Worm (Caenorhabditis elegans): ENCODE measurements around the gene R05A10.4.

Gene R05A10.4

ce11 chrIV:14177058-14177457 lies 4.8 kb downstream of the R05A10.4 start, which contains the start of gene R05A10.2:
TSS of gene R05A10.2 (plus strand) at chrIV:14177271.
- TF ChIP-seq nhr-23 (tag; optimal IDR thresholded peaks at IDR 0.05) (no peak), nhr-237 (tag; optimal IDR thresholded peaks at IDR 0.05) (no peak), lin-39 (tag; optimal IDR thresholded peaks at IDR 0.05) (no peak), elt-1 (tag; optimal IDR thresholded peaks at IDR 0.05) (no peak), nhr-11 (tag; optimal IDR thresholded peaks at IDR 0.05) (no peak), snpc-4 (tag; optimal IDR thresholded peaks at IDR 0.05) (no peak), nhr-6 (tag; optimal IDR thresholded peaks at IDR 0.05) (no peak), ZK546.5 (tag; optimal IDR thresholded peaks at IDR 0.05) (no peak), mdl-1 (tag; optimal IDR thresholded peaks at IDR 0.05) (no peak), egl-27 (tag; optimal IDR thresholded peaks at IDR 0.05) (no peak), ceh-16 (tag; optimal IDR thresholded peaks at IDR 0.05) (no peak), nhr-10 (tag; optimal IDR thresholded peaks at IDR 0.05) (no peak), lsy-2 (tag; optimal IDR thresholded peaks at IDR 0.05) (no peak), alr-1 (tag; optimal IDR thresholded peaks at IDR 0.05) (no peak), lin-11 (tag; optimal IDR thresholded peaks at IDR 0.05) (no peak)

ce11 chrIV:14182077-14182476 lies 9.8 kb downstream of the R05A10.4 start, which contains the start of gene R05A10.1:
TSS of gene R05A10.1 (plus strand) at chrIV:14182377.
- TF ChIP-seq nhr-21 (tag; optimal IDR thresholded peaks at IDR 0.05) (no peak), zag-1 (tag; optimal IDR thresholded peaks at IDR 0.05) (no peak)

ce11 chrIV:14186264-14186663 lies 14.0 kb downstream of the R05A10.4 start:
- TF ChIP-seq ZK546.5 (tag; optimal IDR thresholded peaks at IDR 0.05), result no peak
- no peak for TF ChIP-seq ceh-82 (tag; optimal IDR thresholded peaks at IDR 0.05)
- TF ChIP-seq nhr-23 (tag; optimal IDR thresholded peaks at IDR 0.05), result no peak
- TF ChIP-seq mdl-1 (tag; optimal IDR thresholded peaks at IDR 0.05), result no peak
- TF ChIP-seq ztf-4 (tag; optimal IDR thresholded peaks at IDR 0.05), result no peak
- TF ChIP-seq Y55F3AM.14 (GFP tag; optimal IDR thresholded peaks at IDR 0.05), result no peak
- TF ChIP-seq unc-55 (GFP tag; optimal IDR thresholded peaks at IDR 0.05), result no peak
- TF ChIP-seq alr-1 (tag; optimal IDR thresholded peaks at IDR 0.05), result no peak
- no peak for TF ChIP-seq elt-3 (tag; optimal IDR thresholded peaks at IDR 0.05)
- no peak for TF ChIP-seq F13H6.1 (tag; optimal IDR thresholded peaks at IDR 0.05)
- TF ChIP-seq ceh-16 (tag; optimal IDR thresholded peaks at IDR 0.05), result no peak
- TF ChIP-seq nhr-11 (tag; optimal IDR thresholded peaks at IDR 0.05), result no peak
- no peak for TF ChIP-seq unc-62 (GFP tag; optimal IDR thresholded peaks at IDR 0.05)
- no peak for TF ChIP-seq R02D3.7 (tag; optimal IDR thresholded peaks at IDR 0.05)
- no peak for TF ChIP-seq nhr-129 (tag; optimal IDR thresholded peaks at IDR 0.05)
- TF ChIP-seq elt-1 (tag; optimal IDR thresholded peaks at IDR 0.05), result no peak
- TF ChIP-seq nhr-21 (tag; optimal IDR thresholded peaks at IDR 0.05), result no peak

ce11 chrIV:14191919-14192318 lies 19.6 kb downstream of the R05A10.4 start, which contains the start of gene K01G12.22:
TSS of gene K01G12.22 (plus strand) at chrIV:14192219.
- TF ChIP-seq fos-1 (tag; optimal IDR thresholded peaks at IDR 0.05) (no peak), zag-1 (tag; optimal IDR thresholded peaks at IDR 0.05) (no peak), elt-3 (tag; optimal IDR thresholded peaks at IDR 0.05) (no peak), blmp-1 (tag; optimal IDR thresholded peaks at IDR 0.05; ENCODE audit: insufficient read depth) (no peak), mab-5 (tag; optimal IDR thresholded peaks at IDR 0.05) (no peak), ZK546.5 (tag; optimal IDR thresholded peaks at IDR 0.05) (no peak), peb-1 (tag; optimal IDR thresholded peaks at IDR 0.05) (no peak), lsy-2 (tag; optimal IDR thresholded peaks at IDR 0.05) (no peak), aly-2 (tag; optimal IDR thresholded peaks at IDR 0.05) (no peak), unc-55 (GFP tag; optimal IDR thresholded peaks at IDR 0.05) (no peak)

ce11 chrIV:14193196-14193595 lies 20.9 kb downstream of the R05A10.4 start, which contains the start of gene K01G12.3:
TSS of gene K01G12.3 (plus strand) at chrIV:14193496.
- TF ChIP-seq nhr-77 (tag; optimal IDR thresholded peaks at IDR 0.05), result no peak
- no peak for TF ChIP-seq elt-1 (tag; optimal IDR thresholded peaks at IDR 0.05)
- no peak for TF ChIP-seq lin-39 (tag; optimal IDR thresholded peaks at IDR 0.05)

ce11 chrIV:14194317-14194716 lies 22.0 kb downstream of the R05A10.4 start:
- no peak for TF ChIP-seq lin-11 (tag; optimal IDR thresholded peaks at IDR 0.05)
- TF ChIP-seq ztf-4 (tag; optimal IDR thresholded peaks at IDR 0.05), result no peak
- TF ChIP-seq ZK546.5 (tag; optimal IDR thresholded peaks at IDR 0.05), result no peak
- no peak for TF ChIP-seq nhr-237 (tag; optimal IDR thresholded peaks at IDR 0.05)
- TF ChIP-seq sem-4 (tag; optimal IDR thresholded peaks at IDR 0.05), result no peak
- no peak for TF ChIP-seq lin-39 (tag; optimal IDR thresholded peaks at IDR 0.05)
- no peak for TF ChIP-seq crh-2 (tag; optimal IDR thresholded peaks at IDR 0.05)
- no peak for TF ChIP-seq F13H6.1 (tag; optimal IDR thresholded peaks at IDR 0.05)
- no peak for TF ChIP-seq nhr-25 (tag; optimal IDR thresholded peaks at IDR 0.05)
- no peak for TF ChIP-seq blmp-1 (tag; optimal IDR thresholded peaks at IDR 0.05; ENCODE audit: insufficient read depth)

Data from whole organism, L2 larva.